Fruit fly (Drosophila melanogaster) whole organism, embryonic: ENCODE results near the gene ss.
A peak's percentile ranks its signal among the peaks of the same experiment; 100 is the strongest.

ENCODE experiments used
- Atf3 ChIP-seq: fragments of 200-800 bp; sonication (Bioruptor generic); optimal IDR thresholded peaks from 3 replicates; lab custom pipeline; 2016; ENCODE audit warnings: missing biosample characterization, missing genetic modification characterization
- Awh ChIP-seq: fragments of 200-800 bp; sonication (Bioruptor generic); IDR thresholded peaks from 2 replicates; pipeline ENCODE4, ENCODE4 v1.3.6; 2022; ENCODE audit warnings: missing biosample characterization, missing genetic modification characterization
- CG10366 ChIP-seq: fragments of 200-800 bp; sonication (Bioruptor generic); IDR thresholded peaks from 2 replicates; pipeline ENCODE4 v1.3.6; 2022; ENCODE audit warnings: missing biosample characterization, missing genetic modification characterization
- CG10565 ChIP-seq: fragments of 200-800 bp; sonication (Bioruptor generic); optimal IDR thresholded peaks from 3 replicates; lab custom pipeline; 2016; ENCODE audit warnings: missing biosample characterization, mild to moderate bottlenecking, missing genetic modification characterization
- CG11504 ChIP-seq: fragments of 200-800 bp; sonication (Bioruptor generic); optimal IDR thresholded peaks from 3 replicates; lab custom pipeline; 2019; ENCODE audit warnings: missing biosample characterization, mild to moderate bottlenecking, missing genetic modification characterization, moderate library complexity
- CG11723 ChIP-seq: fragments of 200-800 bp; sonication (Bioruptor generic); optimal IDR thresholded peaks from 2 replicates; lab custom pipeline; 2017; ENCODE audit warnings: missing biosample characterization, mild to moderate bottlenecking, missing genetic modification characterization
- CG13296 ChIP-seq: fragments of 200-800 bp; sonication (Bioruptor generic); optimal IDR thresholded peaks from 3 replicates; lab custom pipeline; 2018; ENCODE audit warnings: missing biosample characterization, mild to moderate bottlenecking, missing genetic modification characterization
- CG13624 ChIP-seq: fragments of 200-800 bp; sonication (Bioruptor generic); optimal IDR thresholded peaks from 2 replicates; lab custom pipeline; 2016; ENCODE audit warnings: missing biosample characterization, missing genetic modification characterization
- CG13894 ChIP-seq: fragments of 200-800 bp; sonication (Bioruptor generic); optimal IDR thresholded peaks from 3 replicates; lab custom pipeline; 2018; ENCODE audit warnings: missing biosample characterization, mild to moderate bottlenecking, missing genetic modification characterization, moderate library complexity
- CG15269 ChIP-seq: fragments of 200-800 bp; sonication (Bioruptor generic); optimal IDR thresholded peaks from 2 replicates; lab custom pipeline; 2018; ENCODE audit warnings: missing biosample characterization, mild to moderate bottlenecking, missing genetic modification characterization, moderate library complexity
- CG17186 ChIP-seq: fragments of 200-800 bp; sonication (Bioruptor generic); optimal IDR thresholded peaks from 3 replicates; lab custom pipeline; 2017; ENCODE audit warnings: missing biosample characterization, missing genetic modification reagents, missing genetic modification characterization
- CG18476 ChIP-seq: fragments of 200-800 bp; sonication (Bioruptor generic); optimal IDR thresholded peaks from 2 replicates; lab custom pipeline; 2016; ENCODE audit warnings: missing biosample characterization, mild to moderate bottlenecking, missing genetic modification characterization
- CG2202 ChIP-seq: fragments of 200-800 bp; sonication (Bioruptor generic); optimal IDR thresholded peaks from 2 replicates; lab custom pipeline; 2018; ENCODE audit warnings: missing biosample characterization, mild to moderate bottlenecking, missing genetic modification characterization
- CG31365 ChIP-seq: fragments of 200-800 bp; sonication (Bioruptor generic); optimal IDR thresholded peaks from 2 replicates; lab custom pipeline; 2018; ENCODE audit warnings: missing biosample characterization, mild to moderate bottlenecking, missing genetic modification characterization
- CG4424 ChIP-seq: fragments of 200-800 bp; sonication (Bioruptor generic); optimal IDR thresholded peaks from 3 replicates; lab custom pipeline; 2016; ENCODE audit warnings: missing biosample characterization, missing genetic modification characterization
- CG6654 ChIP-seq: fragments of 200-800 bp; sonication (Bioruptor generic); optimal IDR thresholded peaks from 2 replicates; lab custom pipeline; 2017; ENCODE audit warnings: missing biosample characterization, mild to moderate bottlenecking, missing genetic modification characterization
- CG7963 ChIP-seq: fragments of 200-800 bp; sonication (Bioruptor generic); IDR thresholded peaks from 3 replicates; pipeline ENCODE4 v1.3.6; 2022; ENCODE audit warnings: missing biosample characterization, missing genetic modification characterization; ENCODE audit not compliant: partially characterized antibody
- CG9876 ChIP-seq: fragments of 200-800 bp; sonication (Bioruptor generic); optimal IDR thresholded peaks from 2 replicates; lab custom pipeline; 2016; ENCODE audit warnings: missing biosample characterization, missing genetic modification characterization
- CG9932 ChIP-seq: fragments of 200-800 bp; sonication (Bioruptor generic); IDR thresholded peaks from 2 replicates; pipeline ENCODE4 v1.3.6; 2022; ENCODE audit warnings: missing biosample characterization, missing genetic modification characterization
- Chrac-16 ChIP-seq: fragments of 200-800 bp; sonication (Bioruptor generic); optimal IDR thresholded peaks from 3 replicates; lab custom pipeline; 2016; ENCODE audit warnings: missing biosample characterization, missing genetic modification characterization
- CkIIα-i1 ChIP-seq: fragments of 200-800 bp; sonication (Bioruptor generic); IDR thresholded peaks from 2 replicates; pipeline ENCODE4 v1.3.6; 2022; ENCODE audit warnings: missing biosample characterization, missing genetic modification characterization
- Doc2 ChIP-seq: fragments of 200-800 bp; sonication (Bioruptor generic); IDR thresholded peaks from 2 replicates; pipeline ENCODE4 v1.3.6; 2022; ENCODE audit warnings: missing biosample characterization, missing genetic modification characterization
- Dref ChIP-seq: fragments of 200-800 bp; sonication (Bioruptor generic); IDR thresholded peaks from 2 replicates; pipeline ENCODE4 v1.3.6; 2022; ENCODE audit warnings: missing biosample characterization, missing genetic modification characterization
- H2.0 ChIP-seq: fragments of 200-800 bp; sonication (Bioruptor generic); IDR thresholded peaks from 2 replicates; pipeline ENCODE4 v1.3.6; 2022; ENCODE audit warnings: missing biosample characterization, missing genetic modification characterization
- HHEX ChIP-seq: fragments of 200-800 bp; sonication (Bioruptor generic); optimal IDR thresholded peaks from 3 replicates; lab custom pipeline; 2017; ENCODE audit warnings: missing biosample characterization, mild to moderate bottlenecking, missing genetic modification characterization, missing genetic modification reagents
- Hr39 ChIP-seq: fragments of >200 bp; optimal IDR thresholded peaks from 2 replicates; lab custom pipeline; 2017
- NK7.1 ChIP-seq: fragments of 200-800 bp; sonication (Bioruptor generic); optimal IDR thresholded peaks from 3 replicates; lab custom pipeline; 2016; ENCODE audit warnings: missing biosample characterization, missing genetic modification characterization
- Nf-YA ChIP-seq: fragments of 200-800 bp; sonication (Bioruptor generic); IDR thresholded peaks from 2 replicates; pipeline ENCODE4 v1.3.6; 2022; ENCODE audit warnings: missing biosample characterization, missing genetic modification characterization
- Poxn ChIP-seq: fragments of 200-800 bp; sonication (Bioruptor generic); IDR thresholded peaks from 2 replicates; pipeline ENCODE4 v1.3.6; 2022; ENCODE audit warnings: missing biosample characterization, missing genetic modification characterization
- Rfx ChIP-seq: fragments of 200-800 bp; sonication (Bioruptor generic); IDR thresholded peaks from 2 replicates; pipeline ENCODE4 v1.3.6; 2022; ENCODE audit warnings: missing biosample characterization, missing genetic modification characterization
- Sin3A ChIP-seq: fragments of >200 bp; optimal IDR thresholded peaks from 2 replicates; lab custom pipeline; 2018
- Taf1 ChIP-seq: fragments of 200-800 bp; sonication (Bioruptor generic); IDR thresholded peaks from 2 replicates; pipeline ENCODE4 v1.3.6; 2022; ENCODE audit warnings: missing biosample characterization, missing genetic modification characterization
- Trl ChIP-seq, 3 experiments: fragments of >200 bp in 2 of 3; fragments of 200-800 bp in 1 of 3; sonication (Bioruptor generic) in 1 of 3; optimal IDR thresholded peaks; 2 replicates in 1 of 3; 3 replicates in 2 of 3; lab custom pipeline; 2016 to 2017; ENCODE audit warnings: missing biosample characterization in 1 of 3, missing genetic modification characterization in 1 of 3
- YL-1 ChIP-seq: fragments of 200-800 bp; sonication (Bioruptor generic); optimal IDR thresholded peaks from 3 replicates; lab custom pipeline; 2017; ENCODE audit warnings: missing biosample characterization, mild to moderate bottlenecking, missing genetic modification characterization
- cato ChIP-seq: fragments of 200-800 bp; sonication (Bioruptor generic); optimal IDR thresholded peaks from 2 replicates; lab custom pipeline; 2016; ENCODE audit warnings: missing biosample characterization, missing genetic modification characterization, borderline replicate concordance
- gcm ChIP-seq: fragments of 200-800 bp; sonication (Bioruptor generic); optimal IDR thresholded peaks from 2 replicates; lab custom pipeline; 2019; ENCODE audit warnings: missing biosample characterization, mild to moderate bottlenecking, missing genetic modification characterization, moderate library complexity
- hb ChIP-seq: fragments of 200-800 bp; sonication (Bioruptor generic); IDR thresholded peaks from 3 replicates; pipeline ENCODE4 v1.3.6; 2022; ENCODE audit warnings: missing biosample characterization, missing genetic modification characterization; ENCODE audit not compliant: partially characterized antibody
- hth ChIP-seq: fragments of >200 bp; optimal IDR thresholded peaks from 2 replicates; lab custom pipeline; 2017; ENCODE audit warnings: inconsistent platforms
- oc ChIP-seq: fragments of 200-800 bp; sonication (Bioruptor generic); optimal IDR thresholded peaks from 2 replicates; lab custom pipeline; 2018; ENCODE audit warnings: missing biosample characterization, mild to moderate bottlenecking, missing genetic modification characterization, moderate library complexity
- org-1 ChIP-seq: fragments of 200-800 bp; sonication (Bioruptor generic); optimal IDR thresholded peaks from 2 replicates; lab custom pipeline; 2017; ENCODE audit warnings: missing biosample characterization, missing genetic modification characterization
- phol ChIP-seq: fragments of 200-800 bp; sonication (Bioruptor generic); optimal IDR thresholded peaks from 3 replicates; lab custom pipeline; 2018; ENCODE audit warnings: missing biosample characterization, mild to moderate bottlenecking, missing genetic modification characterization, moderate library complexity
- sc ChIP-seq, 3 experiments: fragments of >200 bp in 2 of 3; fragments of 200-800 bp in 1 of 3; sonication (Bioruptor generic) in 1 of 3; optimal IDR thresholded peaks; 2 replicates in 2 of 3; 3 replicates in 1 of 3; lab custom pipeline; 2017; ENCODE audit warnings: mild to moderate bottlenecking in 1 of 3, missing biosample characterization in 1 of 3, missing genetic modification characterization in 1 of 3, missing genetic modification reagents in 1 of 3
- sens-2 ChIP-seq: fragments of 200-800 bp; sonication (Bioruptor generic); IDR thresholded peaks from 2 replicates; pipeline ENCODE4 v1.3.6; 2022; ENCODE audit warnings: missing biosample characterization, missing genetic modification characterization
- sr ChIP-seq: fragments of 200-800 bp; sonication (Bioruptor generic); IDR thresholded peaks from 3 replicates; pipeline ENCODE4 v1.3.6; 2022; ENCODE audit warnings: missing biosample characterization, missing genetic modification characterization
- stwl ChIP-seq: fragments of 200-800 bp; sonication (Bioruptor generic); optimal IDR thresholded peaks from 3 replicates; lab custom pipeline; 2018; ENCODE audit warnings: missing biosample characterization, mild to moderate bottlenecking, missing genetic modification characterization, moderate library complexity
- tup ChIP-seq: fragments of 200-800 bp; sonication (Bioruptor generic); optimal IDR thresholded peaks from 2 replicates; lab custom pipeline; 2016; ENCODE audit warnings: missing biosample characterization, mild to moderate bottlenecking, missing genetic modification characterization, moderate library complexity
- twi ChIP-seq: fragments of 200-800 bp; optimal IDR thresholded peaks from 2 replicates; lab custom pipeline; 2019; ENCODE audit warnings: missing biosample characterization, mild to moderate bottlenecking, missing genetic modification characterization, moderate library complexity
- vfl ChIP-seq: fragments of 200-800 bp; sonication (Bioruptor generic); optimal IDR thresholded peaks from 2 replicates; lab custom pipeline; 2016; ENCODE audit warnings: missing biosample characterization, missing genetic modification characterization
- vnd ChIP-seq: fragments of 200-800 bp; sonication (Bioruptor generic); IDR thresholded peaks from 3 replicates; pipeline ENCODE4 v1.3.6; 2022; ENCODE audit warnings: missing biosample characterization, missing genetic modification characterization; ENCODE audit not compliant: partially characterized antibody

The ss gene

dm6 chr3R:16449187-16449973 is 45.9 kb upstream of the ss start (continued):
- TF ChIP-seq sens-2 (peak; percentile 96), CG17186 (GFP tag; lab: Kevin White, UChicago) (peak; percentile 55), Poxn (GFP tag; lab: Robert Waterston, UW) (peak; percentile 49; the same call in 1 of the 2 replicates), Rfx (GFP tag; lab: Robert Waterston, UW) (peak; percentile 90), gcm (GFP tag; lab: Kevin White, UChicago) (peak; percentile 85), tup (GFP tag; lab: Kevin White, UChicago) (peak; percentile 84), CG31365 (peak; percentile 75), CG18476 (GFP tag; lab: Kevin White, UChicago) (peak; percentile 85), hth (lab: Kevin White, UChicago) (no peak), CG9876 (GFP tag; lab: Kevin White, UChicago) (peak; percentile 76), CG11723 (GFP tag; lab: Kevin White, UChicago) (peak; percentile 86), Awh (GFP tag; lab: Robert Waterston, UW) (peak; percentile 96), H2.0 (GFP tag; lab: Robert Waterston, UW) (peak; percentile 96), Dref (GFP tag; lab: Robert Waterston, UW) (no peak), CG13894 (peak; percentile 21), YL-1 (GFP tag; lab: Kevin White, UChicago) (peak; percentile 71), HHEX (GFP tag; lab: Kevin White, UChicago) (peak; percentile 90), vfl (GFP tag; lab: Kevin White, UChicago) (peak; percentile 51), CG13296 (GFP tag; lab: Kevin White, UChicago) (peak; percentile 70), cato (peak; percentile 85), Taf1 (GFP tag; lab: Robert Waterston, UW) (peak; percentile 74), CG6654 (peak; percentile 89), Sin3A (lab: Kevin White, UChicago) (no peak), Hr39 (lab: Kevin White, UChicago) (no peak), Nf-YA (GFP tag; lab: Robert Waterston, UW) (peak; percentile 91), sc (optimal IDR thresholded peaks at IDR 0.05; lab: Kevin White, UChicago) (no peak), sc (GFP tag; optimal IDR thresholded peaks at IDR 0.05; lab: Kevin White, UChicago) (peak; percentile 87), CG13624 (peak; percentile 93), Atf3 (GFP tag; lab: Kevin White, UChicago) (peak; percentile 95), Doc2 (peak; percentile 80), CkIIα-i1 (peak; percentile 53; the same call in 1 of the 2 replicates), Trl (optimal IDR thresholded peaks at IDR 0.05; lab: Kevin White, UChicago) (peak; percentile 65 to 87), Trl (GFP tag; optimal IDR thresholded peaks at IDR 0.05; lab: Kevin White, UChicago) (peak; percentile 81), vnd (GFP tag; lab: Robert Waterston, UW) (peak; percentile 12; the same call in 1 of the 3 replicates), CG10565 (GFP tag; lab: Kevin White, UChicago) (peak; percentile 74), hb (GFP tag; lab: Robert Waterston, UW) (peak; percentile 63; the same call in 2 of the 3 replicates), CG10366 (GFP tag; lab: Robert Waterston, UW) (peak; percentile 92), CG9932 (GFP tag; lab: Robert Waterston, UW) (peak; percentile 78), stwl (tag; lab: Kevin White, UChicago) (peak; percentile 59), CG15269 (tag; lab: Kevin White, UChicago) (peak; percentile 89), CG11504 (tag; lab: Kevin White, UChicago) (peak; percentile 93), Chrac-16 (GFP tag; lab: Kevin White, UChicago) (peak; percentile 94), oc (tag; lab: Kevin White, UChicago) (peak; percentile 96), NK7.1 (peak; percentile 76), CG4424 (peak; percentile 97), CG2202 (tag; lab: Kevin White, UChicago) (peak; percentile 89), phol (tag; lab: Kevin White, UChicago) (peak; percentile 96), CG7963 (GFP tag; lab: Robert Waterston, UW) (peak; percentile 67), sr (peak; percentile 83), org-1 (GFP tag; lab: Kevin White, UChicago) (peak; percentile 88), twi (peak; percentile 93)
